Worm (Caenorhabditis elegans): Measurements from ENCODE around the gene T21D12.14.

Gene T21D12.14

ce11 chrIV:291851-292367, 4.0 kb upstream of the T21D12.14 start (continued):
- TF ChIP-seq cey-2 (tag; optimal IDR thresholded peaks at IDR 0.05; ENCODE audit: borderline replicate concordance, insufficient read depth) (no peak), nhr-102 (tag; optimal IDR thresholded peaks at IDR 0.05) (peak; percentile 83)

- TF ChIP-seq ceh-28 (tag; optimal IDR thresholded peaks at IDR 0.05): no peak
- no peak for TF ChIP-seq nhr-48 (tag; optimal IDR thresholded peaks at IDR 0.05)
- TF ChIP-seq lin-38 (GFP tag; IDR thresholded peaks at IDR 0.05): no peak
- no peak for TF ChIP-seq pha-4 (GFP tag; IDR thresholded peaks at IDR 0.05)
- no peak for TF ChIP-seq pha-4 (tag; optimal IDR thresholded peaks at IDR 0.05)
- no peak for TF ChIP-seq ama-1 (optimal IDR thresholded peaks at IDR 0.05)
- TF ChIP-seq tra-1 (GFP tag; IDR thresholded peaks at IDR 0.05): no peak
- TF ChIP-seq skn-1 (tag; optimal IDR thresholded peaks at IDR 0.05): no peak
- TF ChIP-seq dpl-1 (GFP tag; optimal IDR thresholded peaks at IDR 0.05): no peak
- TF ChIP-seq mxl-3 (GFP tag; optimal IDR thresholded peaks at IDR 0.05): no peak
- TF ChIP-seq dmd-8 (GFP tag; IDR thresholded peaks at IDR 0.05): no peak
- TF ChIP-seq nhr-25 (tag; optimal IDR thresholded peaks at IDR 0.05; ENCODE audit: borderline replicate concordance, insufficient read depth): no peak
- TF ChIP-seq ceh-44 (GFP tag; IDR thresholded peaks at IDR 0.05): no peak
- no peak for TF ChIP-seq F49E8.2 (tag; optimal IDR thresholded peaks at IDR 0.05; ENCODE audit: borderline replicate concordance)
- no peak for TF ChIP-seq lin-39 (tag; optimal IDR thresholded peaks at IDR 0.05)
- no peak for TF ChIP-seq snpc-1.2 (GFP tag; IDR thresholded peaks at IDR 0.05)
- no peak for TF ChIP-seq daf-16 (GFP tag; optimal IDR thresholded peaks at IDR 0.05)
- TF ChIP-seq daf-16 (tag; optimal IDR thresholded peaks at IDR 0.05): no peak
- no peak for TF ChIP-seq nhr-10 (tag; optimal IDR thresholded peaks at IDR 0.05)
Measured at ce11 chrIV:291356-291755, 3.4 kb upstream of the T21D12.14 start, which contains the start of gene T21D12.7. T21D12.7 (minus strand) TSS chrIV:291456.

- TF ChIP-seq Y75B8A.6 (GFP tag; IDR thresholded peaks at IDR 0.05) (no peak), nhr-25 (tag; optimal IDR thresholded peaks at IDR 0.05; ENCODE audit: borderline replicate concordance, insufficient read depth) (no peak), dmd-9 (GFP tag; IDR thresholded peaks at IDR 0.05) (no peak), nhr-48 (tag; optimal IDR thresholded peaks at IDR 0.05) (no peak), unc-62 (GFP tag; optimal IDR thresholded peaks at IDR 0.05 in 1 of 2) (peak in 1 of 2 experiments; percentile 89), unc-62 (tag; optimal IDR thresholded peaks at IDR 0.05) (no peak), zag-1 (tag; optimal IDR thresholded peaks at IDR 0.05) (no peak), jun-1 (tag; optimal IDR thresholded peaks at IDR 0.05) (no peak), R02D3.7 (tag; optimal IDR thresholded peaks at IDR 0.05) (no peak)
Measured at ce11 chrIV:290387-290786, 2.5 kb upstream of the T21D12.14 start.

- TF ChIP-seq nhr-237 (tag; optimal IDR thresholded peaks at IDR 0.05): no peak
- TF ChIP-seq zfp-2 (tag; optimal IDR thresholded peaks at IDR 0.05): no peak
- TF ChIP-seq jun-1 (tag; optimal IDR thresholded peaks at IDR 0.05): no peak
- TF ChIP-seq mes-2 (tag; optimal IDR thresholded peaks at IDR 0.05; ENCODE audit: poor library complexity, severe bottlenecking): no peak
- TF ChIP-seq vab-7 (GFP tag; IDR thresholded peaks at IDR 0.05): no peak
- no peak for TF ChIP-seq lin-38 (GFP tag; IDR thresholded peaks at IDR 0.05)
- TF ChIP-seq nhr-25 (tag; optimal IDR thresholded peaks at IDR 0.05; ENCODE audit: borderline replicate concordance, insufficient read depth): no peak
- no peak for TF ChIP-seq lin-39 (tag; optimal IDR thresholded peaks at IDR 0.05)
Measured at ce11 chrIV:283347-283746, 4.6 kb downstream of the T21D12.14 start, which contains the start of gene best-19. best-19 (plus strand) TSS chrIV:283647.

- peak in 1 of 2 experiments; percentile 44 for TF ChIP-seq lsy-2 (tag; optimal IDR thresholded peaks at IDR 0.05)
- peak; percentile 62 for TF ChIP-seq dve-1 (tag; optimal IDR thresholded peaks at IDR 0.05; ENCODE audit: insufficient read depth)
- peak in 1 of 2 experiments; percentile 61 for TF ChIP-seq unc-62 (GFP tag; optimal IDR thresholded peaks at IDR 0.05 in 1 of 2)
- TF ChIP-seq unc-62 (tag; optimal IDR thresholded peaks at IDR 0.05): no peak
- TF ChIP-seq nhr-28 (tag; optimal IDR thresholded peaks at IDR 0.05): peak; percentile 12
- peak; percentile 93 for TF ChIP-seq aha-1 (tag)
- no peak for TF ChIP-seq zag-1 (tag; optimal IDR thresholded peaks at IDR 0.05)
- TF ChIP-seq nhr-6 (tag; optimal IDR thresholded peaks at IDR 0.05): peak; percentile 5
- TF ChIP-seq mes-2 (tag; optimal IDR thresholded peaks at IDR 0.05; ENCODE audit: poor library complexity, severe bottlenecking): peak; percentile 35
- no peak for TF ChIP-seq F44E2.7 (GFP tag; IDR thresholded peaks at IDR 0.05)
- peak; percentile 18; the same call in 1 of the 2 replicates for TF ChIP-seq hmg-1.1 (GFP tag; IDR thresholded peaks at IDR 0.05)
- TF ChIP-seq zip-11 (GFP tag; IDR thresholded peaks at IDR 0.05): no peak
- TF ChIP-seq daf-16 (GFP tag; optimal IDR thresholded peaks at IDR 0.05): no peak
- TF ChIP-seq daf-16 (tag; optimal IDR thresholded peaks at IDR 0.05): peak; percentile 67
Measured at ce11 chrIV:282008-282407, 5.9 kb downstream of the T21D12.14 start.
